Fruit fly (Drosophila melanogaster): Measurements from ENCODE around the gene Rsod.

Gene Rsod

DNA sequence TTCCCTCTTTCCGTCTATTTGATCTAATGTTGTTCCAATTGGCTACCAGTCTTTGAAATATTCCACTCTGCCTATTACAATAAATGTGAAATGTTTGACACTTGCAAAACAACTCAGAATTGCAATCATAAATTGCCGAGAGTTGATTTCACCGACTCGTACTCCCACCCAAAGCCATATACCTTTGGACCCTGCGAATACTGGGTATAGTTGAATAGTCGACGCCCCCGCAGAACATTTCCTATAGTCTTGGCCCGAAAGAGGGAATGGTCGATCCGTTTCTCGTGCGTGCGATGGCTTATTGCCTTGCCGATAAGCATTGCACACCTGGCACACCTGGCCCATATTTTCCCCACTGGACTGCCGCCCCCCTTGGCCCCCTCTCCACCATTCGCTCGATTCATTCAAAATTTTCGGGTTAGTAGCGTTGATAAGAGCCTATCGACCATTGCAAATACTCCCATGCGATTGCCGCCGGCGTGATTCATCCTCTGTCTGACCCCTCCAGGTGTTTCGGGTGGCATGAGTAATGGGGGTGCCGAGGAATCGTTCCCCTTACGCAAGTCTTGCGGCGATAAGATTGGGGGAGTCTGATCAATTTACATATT lies 29.2 kb upstream of the Rsod start (continued):
- 0 out of 2 replicates have a peak, but pooled peaks have one; percentile 5 for TF ChIP-seq ham (GFP tag; IDR thresholded peaks at IDR 0.05)
- TF ChIP-seq D19A (tag; optimal IDR thresholded peaks at IDR 0.05), result peak; percentile 0
- TF ChIP-seq CG3163 (GFP tag; optimal IDR thresholded peaks at IDR 0.05), result peak; percentile 18
- no peak for TF ChIP-seq ara (GFP tag; IDR thresholded peaks at IDR 0.05)
- peak; percentile 52 for TF ChIP-seq sob (GFP tag; IDR thresholded peaks at IDR 0.05)
- no peak for TF ChIP-seq CG17802 (tag; optimal IDR thresholded peaks at IDR 0.05)
- peak; percentile 13 for TF ChIP-seq Sox100B (GFP tag; optimal IDR thresholded peaks at IDR 0.05)
- peak; percentile 15 for TF ChIP-seq CHES-1-like (GFP tag; optimal IDR thresholded peaks at IDR 0.05)
- TF ChIP-seq CG12236 (GFP tag; optimal IDR thresholded peaks at IDR 0.05), result no peak
- TF ChIP-seq CG12155 (GFP tag; optimal IDR thresholded peaks at IDR 0.05), result peak; percentile 18
- TF ChIP-seq Optix (GFP tag; IDR thresholded peaks at IDR 0.05), result 0 out of 3 replicates have a peak, but pooled peaks have one; percentile 31
- TF ChIP-seq wdn (GFP tag; IDR thresholded peaks at IDR 0.05), result 0 out of 2 replicates have a peak, but pooled peaks have one; percentile 26
- TF ChIP-seq CG16779 (GFP tag; IDR thresholded peaks at IDR 0.05), result 0 out of 2 replicates have a peak, but pooled peaks have one; percentile 61
- TF ChIP-seq ind (GFP tag; optimal IDR thresholded peaks at IDR 0.05), result peak; percentile 11
- peak; percentile 54 for TF ChIP-seq Hmr (GFP tag; optimal IDR thresholded peaks at IDR 0.05)
- peak; percentile 10; the same call in 1 of the 2 replicates for TF ChIP-seq CG14014 (GFP tag; IDR thresholded peaks at IDR 0.05)
- peak; percentile 24; the same call in 1 of the 2 replicates for TF ChIP-seq Adf1 (GFP tag; IDR thresholded peaks at IDR 0.05)
- 0 out of 3 replicates have a peak, but pooled peaks have one; percentile 30 for TF ChIP-seq ci (GFP tag; IDR thresholded peaks at IDR 0.05)
- TF ChIP-seq ems (GFP tag; optimal IDR thresholded peaks at IDR 0.05), result peak; percentile 24
- TF ChIP-seq Xbp1 (GFP tag; optimal IDR thresholded peaks at IDR 0.05), result peak; percentile 11
- peak; percentile 13 for TF ChIP-seq da (GFP tag; optimal IDR thresholded peaks at IDR 0.05)
- TF ChIP-seq CG12219 (GFP tag; optimal IDR thresholded peaks at IDR 0.05), result peak; percentile 1
- TF ChIP-seq Poxn (GFP tag; IDR thresholded peaks at IDR 0.05), result no peak
- peak; percentile 20 for TF ChIP-seq CG10209 (GFP tag; optimal IDR thresholded peaks at IDR 0.05)
- peak; percentile 28 for TF ChIP-seq Myb (GFP tag; optimal IDR thresholded peaks at IDR 0.05)
- TF ChIP-seq zen2 (GFP tag; IDR thresholded peaks at IDR 0.05; ENCODE audit: partially characterized antibody), result no peak
- peak; percentile 78 for TF ChIP-seq Med (GFP tag)
- TF ChIP-seq chinmo (GFP tag; IDR thresholded peaks at IDR 0.05; ENCODE audit: partially characterized antibody), result peak; percentile 71; the same call in 2 of the 4 replicates
- TF ChIP-seq Ptx1 (GFP tag; IDR thresholded peaks at IDR 0.05), result peak; percentile 44
- peak; percentile 22 for TF ChIP-seq CoRest (tag; optimal IDR thresholded peaks at IDR 0.05)
- TF ChIP-seq Pdp1 (GFP tag; optimal IDR thresholded peaks at IDR 0.05), result peak; percentile 29 to 80
- peak; percentile 14 for TF ChIP-seq CG17385 (GFP tag; optimal IDR thresholded peaks at IDR 0.05)
- TF ChIP-seq CG11504 (tag; optimal IDR thresholded peaks at IDR 0.05), result peak; percentile 36
- TF ChIP-seq CG14667 (GFP tag; IDR thresholded peaks at IDR 0.05), result no peak
- peak; percentile 24 to 44 for TF ChIP-seq dpn (GFP tag; optimal IDR thresholded peaks at IDR 0.05)
- TF ChIP-seq CG12769 (tag; optimal IDR thresholded peaks at IDR 0.05), result peak; percentile 96
- peak; percentile 31 for TF ChIP-seq CG7839 (tag; optimal IDR thresholded peaks at IDR 0.05)
- TF ChIP-seq Blimp-1 (GFP tag; optimal IDR thresholded peaks at IDR 0.05), result peak; percentile 2
- peak; percentile 27 for TF ChIP-seq Dip3 (GFP tag; optimal IDR thresholded peaks at IDR 0.05)
- TF ChIP-seq ranshi (GFP tag; IDR thresholded peaks at IDR 0.05), result 0 out of 2 replicates have a peak, but pooled peaks have one; percentile 20
- 0 out of 2 replicates have a peak, but pooled peaks have one; percentile 25 for TF ChIP-seq Ada2b (GFP tag; IDR thresholded peaks at IDR 0.05)
- peak; percentile 8 for TF ChIP-seq Oli (tag; optimal IDR thresholded peaks at IDR 0.05)

Measured in whole organism, embryonic.